Fruit fly (Drosophila melanogaster) whole organism, embryonic: ENCODE data around the gene AP-1mu.

ENCODE experiments used
- Antp ChIP-seq: fragments of 200-800 bp; sonication (Bioruptor generic); optimal IDR thresholded peaks from 3 replicates; lab custom pipeline; 2016; ENCODE audit warnings: missing biosample characterization, missing genetic modification characterization
- Atf6 ChIP-seq: fragments of 200-800 bp; sonication (Bioruptor generic); IDR thresholded peaks from 2 replicates; pipeline ENCODE4 v1.3.6; 2022; ENCODE audit warnings: missing biosample characterization, missing genetic modification characterization
- Blimp-1 ChIP-seq: fragments of 200-800 bp; sonication (Bioruptor generic); optimal IDR thresholded peaks from 3 replicates; lab custom pipeline; 2018; ENCODE audit warnings: missing biosample characterization, missing genetic modification characterization, mild to moderate bottlenecking, moderate library complexity, missing genetic modification reagents
- CG10209 ChIP-seq: fragments of 200-800 bp; sonication (Bioruptor generic); optimal IDR thresholded peaks from 3 replicates; lab custom pipeline; 2017; ENCODE audit warnings: missing biosample characterization, mild to moderate bottlenecking, missing genetic modification characterization, missing genetic modification reagents
- CG1024 ChIP-seq: fragments of 200-800 bp; sonication (Bioruptor generic); IDR thresholded peaks from 2 replicates; pipeline ENCODE4 v1.3.6; 2022; ENCODE audit warnings: missing biosample characterization, missing genetic modification characterization
- CG10565 ChIP-seq: fragments of 200-800 bp; sonication (Bioruptor generic); optimal IDR thresholded peaks from 3 replicates; lab custom pipeline; 2016; ENCODE audit warnings: missing biosample characterization, mild to moderate bottlenecking, missing genetic modification characterization
- CG12071 ChIP-seq: fragments of 200-800 bp; sonication (Bioruptor generic); optimal IDR thresholded peaks from 3 replicates; lab custom pipeline; 2018; ENCODE audit warnings: missing biosample characterization, mild to moderate bottlenecking, missing genetic modification characterization
- CG14441 ChIP-seq: fragments of 200-800 bp; sonication (Bioruptor generic); IDR thresholded peaks from 2 replicates; pipeline ENCODE4 v1.3.6; 2022; ENCODE audit warnings: missing biosample characterization, missing genetic modification characterization
- CG15011 ChIP-seq: fragments of 200-800 bp; sonication (Bioruptor generic); optimal IDR thresholded peaks from 3 replicates; lab custom pipeline; 2018; ENCODE audit warnings: missing biosample characterization, mild to moderate bottlenecking, missing genetic modification characterization
- CG1603 ChIP-seq: fragments of 200-800 bp; sonication (Bioruptor generic); optimal IDR thresholded peaks from 2 replicates; lab custom pipeline; 2019; ENCODE audit warnings: missing biosample characterization, mild to moderate bottlenecking, missing genetic modification characterization, moderate library complexity
- CG1832 ChIP-seq: fragments of 200-800 bp; sonication (Bioruptor generic); optimal IDR thresholded peaks from 2 replicates; lab custom pipeline; 2017; ENCODE audit warnings: missing biosample characterization, mild to moderate bottlenecking, missing genetic modification characterization, inconsistent platforms
- CG18599 ChIP-seq: fragments of 200-800 bp; sonication (Bioruptor generic); optimal IDR thresholded peaks from 3 replicates; lab custom pipeline; 2017; ENCODE audit warnings: missing biosample characterization, missing genetic modification characterization, mild to moderate bottlenecking, moderate library complexity, missing genetic modification reagents
- CG2712 ChIP-seq: fragments of 200-800 bp; optimal IDR thresholded peaks from 3 replicates; lab custom pipeline; 2019; ENCODE audit warnings: missing biosample characterization, mild to moderate bottlenecking, missing genetic modification characterization, moderate library complexity
- CG32767 ChIP-seq: fragments of 200-800 bp; sonication (Bioruptor generic); IDR thresholded peaks from 2 replicates; pipeline ENCODE4 v1.3.6; 2022; ENCODE audit warnings: missing biosample characterization, missing genetic modification characterization
- CG34422 ChIP-seq: fragments of 200-800 bp; sonication (Bioruptor generic); IDR thresholded peaks from 3 replicates; pipeline ENCODE4 v1.3.6; 2022; ENCODE audit warnings: missing biosample characterization, missing genetic modification characterization
- CG3995 ChIP-seq: fragments of 200-800 bp; sonication (Bioruptor generic); optimal IDR thresholded peaks from 3 replicates; lab custom pipeline; 2016; ENCODE audit warnings: missing biosample characterization, missing genetic modification characterization
- CG4282 ChIP-seq: fragments of 200-800 bp; sonication (Bioruptor generic); optimal IDR thresholded peaks from 2 replicates; lab custom pipeline; 2016; ENCODE audit warnings: missing biosample characterization, missing genetic modification characterization
- CG4328 ChIP-seq: fragments of 200-800 bp; sonication (Bioruptor generic); optimal IDR thresholded peaks from 3 replicates; lab custom pipeline; 2017; ENCODE audit warnings: missing biosample characterization, missing genetic modification reagents, missing genetic modification characterization
- CG4360 ChIP-seq: fragments of 200-800 bp; sonication (Bioruptor generic); IDR thresholded peaks from 2 replicates; pipeline ENCODE4 v1.3.6; 2022; ENCODE audit warnings: missing biosample characterization, missing genetic modification characterization
- CG5953 ChIP-seq: fragments of 200-800 bp; sonication (Bioruptor generic); IDR thresholded peaks from 2 replicates; pipeline ENCODE4 v1.3.6; 2022; ENCODE audit warnings: missing biosample characterization, missing genetic modification characterization
- CG8478 ChIP-seq: fragments of >200 bp; optimal IDR thresholded peaks from 2 replicates; lab custom pipeline; 2018
- CG8924 ChIP-seq: fragments of 200-800 bp; optimal IDR thresholded peaks from 3 replicates; lab custom pipeline; 2019; ENCODE audit warnings: missing biosample characterization, mild to moderate bottlenecking, missing genetic modification characterization, moderate library complexity
- D19A ChIP-seq: fragments of 200-800 bp; optimal IDR thresholded peaks from 3 replicates; lab custom pipeline; 2019; ENCODE audit warnings: missing biosample characterization, mild to moderate bottlenecking, missing genetic modification characterization, moderate library complexity
- Dp ChIP-seq: fragments of 200-800 bp; sonication (Bioruptor generic); optimal IDR thresholded peaks from 2 replicates; lab custom pipeline; 2018; ENCODE audit warnings: missing biosample characterization, mild to moderate bottlenecking, missing genetic modification characterization, moderate library complexity
- Dref ChIP-seq: fragments of 200-800 bp; sonication (Bioruptor generic); IDR thresholded peaks from 2 replicates; pipeline ENCODE4 v1.3.6; 2022; ENCODE audit warnings: missing biosample characterization, missing genetic modification characterization
- E2f1 ChIP-seq: fragments of 200-800 bp; sonication (Bioruptor generic); IDR thresholded peaks from 2 replicates; pipeline ENCODE4 v1.3.6; 2022; ENCODE audit warnings: missing biosample characterization, missing genetic modification characterization
- GATAe ChIP-seq: fragments of 200-800 bp; sonication (Bioruptor generic); conservative IDR thresholded peaks from 2 replicates; pipeline ENCODE4 v1.3.6; 2022; ENCODE audit warnings: missing biosample characterization, missing genetic modification characterization
- Hand ChIP-seq: fragments of 200-800 bp; sonication (Bioruptor generic); optimal IDR thresholded peaks from 2 replicates; lab custom pipeline; 2017; ENCODE audit warnings: mild to moderate bottlenecking, missing biosample characterization, missing genetic modification reagents, missing genetic modification characterization
- Hey ChIP-seq: fragments of 200-800 bp; sonication (Bioruptor generic); optimal IDR thresholded peaks from 3 replicates; lab custom pipeline; 2018; ENCODE audit warnings: missing biosample characterization, mild to moderate bottlenecking, missing genetic modification characterization
- Lpt ChIP-seq: fragments of >200 bp; optimal IDR thresholded peaks from 2 replicates; lab custom pipeline; 2018; ENCODE audit warnings: missing biosample characterization, missing genetic modification characterization
- NC2α ChIP-seq: fragments of 200-800 bp; sonication (Bioruptor generic); optimal IDR thresholded peaks from 2 replicates; lab custom pipeline; 2016; ENCODE audit warnings: missing biosample characterization, missing genetic modification characterization
- Oli ChIP-seq: fragments of 200-800 bp; sonication (Bioruptor generic); optimal IDR thresholded peaks from 2 replicates; lab custom pipeline; 2018; ENCODE audit warnings: missing biosample characterization, mild to moderate bottlenecking, missing genetic modification characterization, moderate library complexity
- Side ChIP-seq: fragments of 200-800 bp; sonication (Bioruptor generic); optimal IDR thresholded peaks from 2 replicates; lab custom pipeline; 2016; ENCODE audit warnings: missing biosample characterization, missing genetic modification characterization
- Xbp1 ChIP-seq: fragments of 200-800 bp; sonication (Bioruptor generic); optimal IDR thresholded peaks from 3 replicates; lab custom pipeline; 2016; ENCODE audit warnings: missing biosample characterization, mild to moderate bottlenecking, missing genetic modification characterization
- abd-A ChIP-seq: fragments of 200-800 bp; sonication (Bioruptor generic); optimal IDR thresholded peaks from 3 replicates; lab custom pipeline; 2019; ENCODE audit warnings: missing biosample characterization, mild to moderate bottlenecking, missing genetic modification characterization, moderate library complexity
- aop ChIP-seq: fragments of 200-800 bp; sonication (Bioruptor generic); IDR thresholded peaks from 2 replicates; pipeline ENCODE4 v1.3.6; 2022; ENCODE audit warnings: missing biosample characterization, missing genetic modification characterization
- bowl ChIP-seq: fragments of 200-800 bp; sonication (Bioruptor generic); IDR thresholded peaks from 2 replicates; pipeline ENCODE4 v1.3.6; 2022; ENCODE audit warnings: missing biosample characterization, missing genetic modification characterization
- cato ChIP-seq: fragments of 200-800 bp; sonication (Bioruptor generic); optimal IDR thresholded peaks from 2 replicates; lab custom pipeline; 2016; ENCODE audit warnings: missing biosample characterization, missing genetic modification characterization, borderline replicate concordance
- gcm ChIP-seq: fragments of 200-800 bp; sonication (Bioruptor generic); optimal IDR thresholded peaks from 2 replicates; lab custom pipeline; 2019; ENCODE audit warnings: missing biosample characterization, mild to moderate bottlenecking, missing genetic modification characterization, moderate library complexity
- gt ChIP-seq: fragments of 200-800 bp; sonication (Bioruptor generic); IDR thresholded peaks from 2 replicates; pipeline ENCODE4 v1.3.6; 2022; ENCODE audit warnings: missing biosample characterization, missing genetic modification characterization
- ham ChIP-seq: fragments of 200-800 bp; sonication (Bioruptor generic); IDR thresholded peaks from 2 replicates; pipeline ENCODE4 v1.3.6; 2022; ENCODE audit warnings: missing biosample characterization, missing genetic modification characterization
- her ChIP-seq: fragments of 200-800 bp; sonication (Bioruptor generic); optimal IDR thresholded peaks from 2 replicates; lab custom pipeline; 2016; ENCODE audit warnings: missing biosample characterization, missing genetic modification characterization
- insv ChIP-seq, 2 experiments: fragments of 200-800 bp; sonication (Bioruptor generic); optimal IDR thresholded peaks; 3 replicates each; lab custom pipeline; 2016 to 2018; ENCODE audit warnings: missing biosample characterization in 2 of 2, missing genetic modification characterization in 2 of 2
- maf-S ChIP-seq: fragments of 200-800 bp; sonication (Bioruptor generic); optimal IDR thresholded peaks from 2 replicates; lab custom pipeline; 2016; ENCODE audit warnings: missing biosample characterization, missing genetic modification characterization
- pita ChIP-seq: fragments of 200-800 bp; sonication (Bioruptor generic); optimal IDR thresholded peaks from 2 replicates; lab custom pipeline; 2017; ENCODE audit warnings: missing biosample characterization, mild to moderate bottlenecking, missing genetic modification characterization
- pros ChIP-seq: fragments of 200-800 bp; sonication (Bioruptor generic); optimal IDR thresholded peaks from 3 replicates; lab custom pipeline; 2019; ENCODE audit warnings: missing biosample characterization, mild to moderate bottlenecking, missing genetic modification characterization, moderate library complexity
- row ChIP-seq: fragments of 200-800 bp; sonication (Bioruptor generic); IDR thresholded peaks from 3 replicates; pipeline ENCODE4 v1.3.6; 2022; ENCODE audit warnings: missing biosample characterization, missing genetic modification characterization
- shn ChIP-seq: fragments of 200-800 bp; sonication (Bioruptor generic); optimal IDR thresholded peaks from 3 replicates; lab custom pipeline; 2016; ENCODE audit warnings: missing biosample characterization, missing genetic modification characterization
- tll ChIP-seq, 2 experiments: fragments of 200-800 bp in 1 of 2; fragments of >200 bp in 1 of 2; sonication (Bioruptor generic) in 1 of 2; optimal IDR thresholded peaks; 2 replicates each; lab custom pipeline; 2017 to 2019; ENCODE audit warnings: missing biosample characterization in 2 of 2, missing genetic modification characterization in 2 of 2, mild to moderate bottlenecking in 1 of 2, moderate library complexity in 1 of 2
- vfl ChIP-seq: fragments of 200-800 bp; sonication (Bioruptor generic); optimal IDR thresholded peaks from 2 replicates; lab custom pipeline; 2016; ENCODE audit warnings: missing biosample characterization, missing genetic modification characterization
- wek ChIP-seq: fragments of 200-800 bp; sonication (Bioruptor generic); optimal IDR thresholded peaks from 3 replicates; lab custom pipeline; 2018; ENCODE audit warnings: missing biosample characterization, mild to moderate bottlenecking, missing genetic modification characterization, moderate library complexity

Gene AP-1mu

DNA sequence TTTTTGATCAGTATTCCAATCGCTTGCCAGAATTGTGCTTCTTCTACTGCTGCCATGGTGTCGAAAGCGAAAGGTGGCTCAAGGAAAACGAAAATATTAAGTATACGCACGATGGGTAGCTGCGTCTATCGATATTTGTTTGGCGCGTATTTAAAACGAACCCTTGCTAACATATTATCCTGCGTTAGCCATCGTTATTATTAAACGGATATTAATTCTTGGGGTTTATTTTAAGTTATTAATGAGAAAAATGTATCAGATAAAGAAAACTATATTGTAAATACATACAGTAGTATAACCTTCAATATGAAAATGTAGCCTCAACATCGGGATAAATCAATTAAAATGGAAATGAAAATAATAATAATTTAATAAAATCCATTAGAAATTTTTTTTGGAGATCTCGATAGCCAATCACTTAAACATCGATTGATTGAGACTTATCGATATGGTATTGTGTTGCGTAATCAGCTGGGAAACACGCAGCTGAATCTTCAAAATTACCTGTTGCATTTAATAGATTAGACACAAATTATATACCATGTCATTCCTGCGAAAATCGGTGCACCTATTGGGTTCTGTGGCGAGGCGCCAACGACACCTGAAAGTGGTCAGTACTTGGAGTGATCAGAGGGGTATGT lies 3.9 kb downstream of the AP-1mu start, which contains the start of the genes CG9386 and BckdhA (continued):
- TF ChIP-seq CG32767 (0 out of 2 replicates have a peak, but pooled peaks have one; percentile 38), Blimp-1 (GFP tag; lab: Kevin White, UChicago) (peak; percentile 65), vfl (GFP tag; lab: Kevin White, UChicago) (peak; percentile 34), abd-A (tag; lab: Kevin White, UChicago) (no peak), CG12071 (GFP tag; lab: Kevin White, UChicago) (no peak), D19A (tag; lab: Kevin White, UChicago) (peak; percentile 38), CG10209 (GFP tag; lab: Kevin White, UChicago) (peak; percentile 32), GATAe (GFP tag; lab: Robert Waterston, UW) (no peak), CG18599 (GFP tag; lab: Kevin White, UChicago) (no peak), CG4328 (GFP tag; lab: Kevin White, UChicago) (peak; percentile 52), insv (GFP tag; optimal IDR thresholded peaks at IDR 0.05; lab: Kevin White, UChicago) (no peak), wek (GFP tag; lab: Kevin White, UChicago) (no peak), her (GFP tag; lab: Kevin White, UChicago) (peak; percentile 25), Atf6 (GFP tag; lab: Robert Waterston, UW) (no peak), ham (no peak), Antp (peak; percentile 51), CG1832 (GFP tag; lab: Kevin White, UChicago) (no peak), CG8924 (tag; lab: Kevin White, UChicago) (peak; percentile 54), cato (GFP tag; lab: Kevin White, UChicago) (peak; percentile 17), maf-S (GFP tag; lab: Kevin White, UChicago) (peak; percentile 46), CG4360 (GFP tag; lab: Robert Waterston, UW) (no peak), gcm (GFP tag; lab: Kevin White, UChicago) (no peak), Oli (peak; percentile 21), E2f1 (GFP tag; lab: Robert Waterston, UW) (no peak), shn (peak; percentile 42), Dp (GFP tag; lab: Kevin White, UChicago) (peak; percentile 77), aop (GFP tag; lab: Robert Waterston, UW) (no peak), Xbp1 (GFP tag; lab: Kevin White, UChicago) (peak; percentile 69), CG10565 (GFP tag; lab: Kevin White, UChicago) (no peak), NC2α (GFP tag; lab: Kevin White, UChicago) (no peak), tll (GFP tag; optimal IDR thresholded peaks at IDR 0.05; lab: Kevin White, UChicago) (no peak), Hand (GFP tag; lab: Kevin White, UChicago) (no peak), CG34422 (GFP tag; lab: Robert Waterston, UW) (no peak), CG8478 (lab: Kevin White, UChicago) (no peak), CG2712 (tag; lab: Kevin White, UChicago) (peak; percentile 64), Lpt (GFP tag; lab: Kevin White, UChicago) (no peak), Side (GFP tag; lab: Kevin White, UChicago) (no peak), pita (GFP tag; lab: Kevin White, UChicago) (no peak), Dref (GFP tag; lab: Robert Waterston, UW) (peak; percentile 70), pros (GFP tag; lab: Kevin White, UChicago) (no peak), CG14441 (GFP tag; lab: Robert Waterston, UW) (peak; percentile 55), gt (GFP tag; lab: Robert Waterston, UW) (no peak), bowl (GFP tag; lab: Robert Waterston, UW) (no peak), CG1024 (GFP tag; lab: Robert Waterston, UW) (no peak), CG15011 (no peak), CG4282 (no peak), row (GFP tag; lab: Robert Waterston, UW) (peak; percentile 80), CG1603 (tag; lab: Kevin White, UChicago) (no peak), CG5953 (GFP tag; lab: Robert Waterston, UW) (no peak), Hey (tag; lab: Kevin White, UChicago) (no peak), CG3995 (GFP tag; lab: Kevin White, UChicago) (peak; percentile 89)
